Fruit fly (Drosophila melanogaster): ENCODE results near the gene CG1239.
A peak's percentile ranks its signal among the peaks of the same experiment; 100 is the strongest.

Gene CG1239

DNA sequence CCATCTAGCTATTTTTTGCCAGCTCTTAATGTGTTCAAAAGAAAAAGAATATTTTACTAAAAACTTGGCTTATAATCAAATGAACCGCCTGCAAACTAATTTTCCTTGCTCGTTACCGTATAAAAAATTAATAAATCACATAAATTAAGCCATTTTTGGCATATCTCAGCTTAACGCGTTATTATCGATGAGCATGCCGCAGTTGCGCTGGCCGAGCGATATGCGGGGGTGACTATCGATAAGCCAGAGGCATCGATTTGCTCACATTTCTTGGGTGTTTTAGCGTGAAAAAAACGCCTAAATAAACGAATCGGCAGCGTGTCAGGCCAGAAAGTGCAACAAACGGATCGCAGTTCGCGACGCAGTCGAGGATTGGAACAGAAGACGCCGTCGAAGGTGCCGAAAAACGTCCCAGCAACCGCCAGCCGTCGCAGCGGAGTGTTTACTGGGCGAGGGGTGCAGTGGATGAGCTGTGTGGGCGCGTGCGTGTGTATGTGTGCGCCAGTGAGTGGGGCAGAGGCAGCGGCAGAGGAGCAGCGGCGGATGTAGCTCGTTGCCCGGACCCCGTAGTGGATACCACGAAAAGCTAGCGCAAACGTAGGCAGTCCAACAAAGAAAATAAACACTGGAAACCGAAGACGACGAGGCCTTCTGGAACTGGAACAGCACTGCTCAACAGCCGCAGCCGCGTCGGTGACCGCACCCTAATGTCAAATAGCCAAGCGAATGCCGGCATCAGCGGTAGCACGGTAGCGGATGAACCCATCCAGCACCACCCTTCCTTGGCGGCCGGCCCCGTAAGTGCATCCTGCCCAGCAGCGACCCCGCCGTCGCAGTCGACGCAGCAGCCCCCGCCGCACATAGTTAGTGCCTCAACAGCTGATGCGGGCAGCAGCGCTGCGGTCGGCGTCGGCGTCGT is 9.2 kb downstream of the CG1239 start, which contains the start of the genes Sym and Madm (continued):
- TF ChIP-seq CG10565 (GFP tag; optimal IDR thresholded peaks at IDR 0.05) (no peak), twi (tag; optimal IDR thresholded peaks at IDR 0.05) (peak; percentile 41), CG8281 (tag; optimal IDR thresholded peaks at IDR 0.05) (no peak), D (optimal IDR thresholded peaks at IDR 0.05) (no peak), D (GFP tag; optimal IDR thresholded peaks at IDR 0.05) (no peak), H2.0 (GFP tag; IDR thresholded peaks at IDR 0.05) (no peak), fd64A (GFP tag; optimal IDR thresholded peaks at IDR 0.05) (no peak), sob (GFP tag; IDR thresholded peaks at IDR 0.05) (peak; percentile 35; the same call in 1 of the 2 replicates), CG2129 (GFP tag; IDR thresholded peaks at IDR 0.05; ENCODE audit: partially characterized antibody) (peak; percentile 69), lbe (GFP tag; optimal IDR thresholded peaks at IDR 0.05) (no peak), phol (tag; optimal IDR thresholded peaks at IDR 0.05) (peak; percentile 80), Med (GFP tag) (peak; percentile 77), CG6272 (GFP tag; IDR thresholded peaks at IDR 0.05) (peak; percentile 53; the same call in 1 of the 2 replicates), CG10431 (GFP tag; optimal IDR thresholded peaks at IDR 0.05) (no peak), dmrt99B (tag; optimal IDR thresholded peaks at IDR 0.05) (no peak), row (GFP tag; IDR thresholded peaks at IDR 0.05) (peak; percentile 82), Fer3 (tag; optimal IDR thresholded peaks at IDR 0.05) (no peak), ttk (GFP tag; IDR thresholded peaks at IDR 0.05) (no peak), p53 (GFP tag; optimal IDR thresholded peaks at IDR 0.05) (no peak), CG6854 (GFP tag; optimal IDR thresholded peaks at IDR 0.05) (no peak), CG11398 (GFP tag; optimal IDR thresholded peaks at IDR 0.05) (peak; percentile 28), HLH4C (GFP tag; IDR thresholded peaks at IDR 0.05; ENCODE audit: partially characterized antibody) (peak; percentile 94), CG6689 (GFP tag; IDR thresholded peaks at IDR 0.05) (no peak), CG17612 (GFP tag; IDR thresholded peaks at IDR 0.05) (no peak), MESR4 (GFP tag; optimal IDR thresholded peaks at IDR 0.05) (peak; percentile 96), Ets65A (GFP tag) (peak; percentile 97), CG6683 (GFP tag; optimal IDR thresholded peaks at IDR 0.05) (peak; percentile 2), mld (GFP tag; IDR thresholded peaks at IDR 0.05; ENCODE audit: partially characterized antibody) (no peak; the same call in 2 of the 3 replicates), CG13296 (GFP tag; optimal IDR thresholded peaks at IDR 0.05) (no peak), wor (GFP tag; IDR thresholded peaks at IDR 0.05) (no peak), GATAe (GFP tag; conservative IDR thresholded peaks at IDR 0.05) (no peak), bcd (GFP tag; optimal IDR thresholded peaks at IDR 0.05) (peak; percentile 35), esg (GFP tag; conservative IDR thresholded peaks at IDR 0.05) (peak; percentile 20; the same call in 1 of the 2 replicates), CG7556 (GFP tag; optimal IDR thresholded peaks at IDR 0.05) (peak; percentile 7), CG32532 (GFP tag; IDR thresholded peaks at IDR 0.05) (no peak), CG34376 (GFP tag; optimal IDR thresholded peaks at IDR 0.05) (no peak), crol (GFP tag; IDR thresholded peaks at IDR 0.05) (peak; percentile 99), Aef1 (GFP tag; IDR thresholded peaks at IDR 0.05) (peak; percentile 14; the same call in 1 of the 3 replicates), CG10267 (tag; optimal IDR thresholded peaks at IDR 0.05) (peak; percentile 55), CG12769 (tag; optimal IDR thresholded peaks at IDR 0.05) (no peak), Gsc (GFP tag; IDR thresholded peaks at IDR 0.05) (no peak), ham (GFP tag; IDR thresholded peaks at IDR 0.05) (no peak), CG11723 (GFP tag; optimal IDR thresholded peaks at IDR 0.05) (no peak), zen2 (GFP tag; IDR thresholded peaks at IDR 0.05; ENCODE audit: partially characterized antibody) (peak; percentile 70; the same call in 1 of the 3 replicates), Lpt (GFP tag; optimal IDR thresholded peaks at IDR 0.05) (no peak), repo (GFP tag; optimal IDR thresholded peaks at IDR 0.05) (peak; percentile 7), Vsx1 (GFP tag; optimal IDR thresholded peaks at IDR 0.05) (no peak), CG7357 (GFP tag; IDR thresholded peaks at IDR 0.05) (no peak), cad (GFP tag; optimal IDR thresholded peaks at IDR 0.05) (no peak)
